Worm (Caenorhabditis elegans): ENCODE measurements around the gene bath-47.

- TF ChIP-seq him-1 (tag; optimal IDR thresholded peaks at IDR 0.05): no peak
- TF ChIP-seq dao-5 (tag; optimal IDR thresholded peaks at IDR 0.05): no peak
- no peak for TF ChIP-seq W03F9.2 (tag; optimal IDR thresholded peaks at IDR 0.05)
These were observed 17.5 kb upstream of the bath-47 start, which contains the start of gene clec-21 for ce11 chrII:1584140-1584539.

Measured in whole organism, L4/young adult.